Fruit fly (Drosophila melanogaster) whole organism, wandering third instar larva: ENCODE data around the gene CG34164.

ENCODE experiments used
- Dif ChIP-seq: fragments of 200-275, 200-300 bp; sonication (Bioruptor generic); optimal IDR thresholded peaks from 2 replicates; lab custom pipeline; 2018; ENCODE audit warnings: missing biosample characterization, missing genetic modification characterization; ENCODE audit not compliant: partially characterized antibody
- Sp1 ChIP-seq: fragments of 200-800 bp; sonication (Bioruptor generic); optimal IDR thresholded peaks from 3 replicates; lab custom pipeline; 2019; ENCODE audit warnings: missing biosample characterization, mild to moderate bottlenecking, missing genetic modification characterization, moderate library complexity
- lola ChIP-seq: fragments of >200 bp; optimal IDR thresholded peaks from 2 replicates; lab custom pipeline; 2017; ENCODE audit warnings: missing biosample characterization, missing genetic modification characterization
- pan ChIP-seq: fragments of >200 bp; optimal IDR thresholded peaks from 2 replicates; lab custom pipeline; 2017
- sv ChIP-seq: fragments of 200-800 bp; sonication (Bioruptor generic); optimal IDR thresholded peaks from 3 replicates; lab custom pipeline; 2016; ENCODE audit warnings: missing biosample characterization, missing genetic modification characterization

DNA sequence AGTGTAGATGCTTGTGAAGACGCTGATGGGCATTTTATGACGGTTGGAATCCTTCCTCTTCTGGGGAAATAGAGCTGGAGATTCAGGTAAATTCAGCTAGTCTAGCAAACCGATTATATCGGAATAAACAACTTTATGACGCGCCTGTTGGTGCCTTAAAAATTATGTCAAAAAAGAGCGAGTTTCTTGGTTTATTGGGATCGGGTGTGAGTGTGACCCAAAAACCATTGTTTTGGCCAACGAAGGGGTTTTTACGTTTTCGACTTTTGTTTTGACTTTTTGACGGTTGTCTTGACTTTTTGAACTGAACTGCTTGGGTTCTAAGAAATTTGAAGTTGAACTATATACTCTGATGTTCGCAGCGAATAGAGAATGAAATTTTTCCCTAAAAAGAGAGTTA is 35.9 kb downstream of the CG34164 start:
- TF ChIP-seq Sp1 (GFP tag; lab: Kevin White, UChicago) (no peak), sv (GFP tag; lab: Kevin White, UChicago) (no peak), pan (lab: Kevin White, UChicago) (no peak), lola (no peak), Dif (GFP tag; lab: Kevin White, UChicago) (no peak)
